Worm (Caenorhabditis elegans) whole organism, mixed stage, embryonic: ENCODE data around the gene fbxc-50.

Experiments
- lin-13 ChIP-seq: fragments of 150-350 bp; optimal IDR thresholded peaks from 2 replicates; lab custom pipeline; 2014; ENCODE audit warnings: missing biosample characterization, missing genetic modification characterization
- lsy-2 ChIP-seq: fragments of 150-350 bp; optimal IDR thresholded peaks from 2 replicates; lab custom pipeline; 2014; ENCODE audit warnings: missing biosample characterization, missing genetic modification characterization
- nhr-237 ChIP-seq: fragments of 150-350 bp; optimal IDR thresholded peaks from 2 replicates; lab custom pipeline; 2014; ENCODE audit warnings: missing biosample characterization, missing genetic modification characterization
- nhr-28 ChIP-seq: fragments of 150-350 bp; optimal IDR thresholded peaks from 2 replicates; lab custom pipeline; 2014; ENCODE audit warnings: missing biosample characterization, missing genetic modification characterization
- nhr-76 ChIP-seq: sonication (generic microtip); optimal IDR thresholded peaks from 2 replicates; lab custom pipeline; 2017; ENCODE audit warnings: missing biosample characterization, missing genetic modification characterization
- snpc-4 ChIP-seq: fragments of 150-350 bp; optimal IDR thresholded peaks from 2 replicates; lab custom pipeline; 2014; ENCODE audit warnings: missing biosample characterization, missing genetic modification characterization
- unc-62 ChIP-seq: fragments of 150-350 bp; optimal IDR thresholded peaks from 2 replicates; lab custom pipeline; 2014; ENCODE audit warnings: missing biosample characterization, missing genetic modification reagents, missing genetic modification characterization
- ztf-11 ChIP-seq: fragments of 150-350 bp; optimal IDR thresholded peaks from 2 replicates; lab custom pipeline; 2014; ENCODE audit warnings: missing biosample characterization, missing genetic modification characterization

- no peak for TF ChIP-seq lsy-2 (tag; lab: Kevin White, UChicago)
- TF ChIP-seq snpc-4 (tag; lab: Kevin White, UChicago): no peak
- TF ChIP-seq unc-62 (GFP tag; lab: Kevin White, UChicago): no peak
- TF ChIP-seq lin-13 (tag; lab: Kevin White, UChicago): no peak
- TF ChIP-seq nhr-76 (tag; lab: Kevin White, UChicago): no peak
- no peak for TF ChIP-seq nhr-237 (tag; lab: Kevin White, UChicago)
- no peak for TF ChIP-seq ztf-11 (tag; lab: Kevin White, UChicago)
- no peak for TF ChIP-seq nhr-28 (tag; lab: Kevin White, UChicago)
Measured at ce11 chrII:3222686-3223085, 25.2 kb downstream of the fbxc-50 start, which contains the start of gene ZC239.13.
